Fruit fly (Drosophila melanogaster): ENCODE results near the gene mus302.
A peak's percentile ranks its signal among the peaks of the same experiment; 100 is the strongest.

dm6 chr3L:16780317-16780716 lies 781 bp upstream of the mus302 start:
- TF ChIP-seq CG10348 (GFP tag; IDR thresholded peaks at IDR 0.05) (no peak), rn (GFP tag; IDR thresholded peaks at IDR 0.05) (no peak), CG34367 (tag; optimal IDR thresholded peaks at IDR 0.05) (no peak), CG8159 (tag; optimal IDR thresholded peaks at IDR 0.05) (no peak), CG4496 (GFP tag; IDR thresholded peaks at IDR 0.05) (no peak), EcR (GFP tag; optimal IDR thresholded peaks at IDR 0.05) (peak; percentile 96), CG12605 (GFP tag; IDR thresholded peaks at IDR 0.05) (no peak), CG15710 (tag; optimal IDR thresholded peaks at IDR 0.05) (no peak), CG14655 (GFP tag; optimal IDR thresholded peaks at IDR 0.05) (no peak), Snoo (tag; optimal IDR thresholded peaks at IDR 0.05) (no peak), Pif1B (GFP tag; optimal IDR thresholded peaks at IDR 0.05) (no peak)

Measured in whole organism, pupa.